Fruit fly (Drosophila melanogaster) whole organism, embryonic: Measurements from ENCODE around the gene ebi.

Experiments
- ATbp ChIP-seq: fragments of 200-800 bp; sonication (Bioruptor generic); optimal IDR thresholded peaks from 2 replicates; lab custom pipeline; 2017; ENCODE audit warnings: missing biosample characterization, mild to moderate bottlenecking, missing genetic modification characterization, missing genetic modification reagents
- B-H2 ChIP-seq: fragments of 200-800 bp; sonication (Bioruptor generic); optimal IDR thresholded peaks from 2 replicates; lab custom pipeline; 2018; ENCODE audit warnings: missing biosample characterization, mild to moderate bottlenecking, missing genetic modification characterization
- CG10979 ChIP-seq: fragments of 200-800 bp; sonication (Bioruptor generic); optimal IDR thresholded peaks from 2 replicates; lab custom pipeline; 2018; ENCODE audit warnings: missing biosample characterization, mild to moderate bottlenecking, missing genetic modification characterization, moderate library complexity
- CG11247 ChIP-seq: fragments of 200-800 bp; sonication (Bioruptor generic); IDR thresholded peaks from 2 replicates; pipeline ENCODE4 v1.3.6; 2022; ENCODE audit warnings: missing biosample characterization, missing genetic modification characterization
- CG12155 ChIP-seq: fragments of 200-800 bp; sonication (Bioruptor generic); optimal IDR thresholded peaks from 3 replicates; lab custom pipeline; 2016; ENCODE audit warnings: missing biosample characterization, missing genetic modification characterization
- CG15011 ChIP-seq: fragments of 200-800 bp; sonication (Bioruptor generic); optimal IDR thresholded peaks from 3 replicates; lab custom pipeline; 2018; ENCODE audit warnings: missing biosample characterization, mild to moderate bottlenecking, missing genetic modification characterization
- CG15514 ChIP-seq: fragments of 200-800 bp; sonication (Bioruptor generic); optimal IDR thresholded peaks from 3 replicates; lab custom pipeline; 2017; ENCODE audit warnings: missing biosample characterization, missing genetic modification characterization, mild to moderate bottlenecking, moderate library complexity, missing genetic modification reagents
- CG15696 ChIP-seq: fragments of 200-800 bp; sonication (Bioruptor generic); optimal IDR thresholded peaks from 2 replicates; lab custom pipeline; 2019; ENCODE audit warnings: missing biosample characterization, mild to moderate bottlenecking, missing genetic modification characterization, moderate library complexity
- CG17612 ChIP-seq: fragments of 200-800 bp; sonication (Bioruptor generic); IDR thresholded peaks from 2 replicates; pipeline ENCODE4 v1.3.6; 2022; ENCODE audit warnings: missing biosample characterization, missing genetic modification characterization
- CG17829 ChIP-seq: fragments of 200-800 bp; optimal IDR thresholded peaks from 2 replicates; lab custom pipeline; 2019; ENCODE audit warnings: missing biosample characterization, mild to moderate bottlenecking, missing genetic modification characterization, moderate library complexity
- CG18599 ChIP-seq: fragments of 200-800 bp; sonication (Bioruptor generic); optimal IDR thresholded peaks from 3 replicates; lab custom pipeline; 2017; ENCODE audit warnings: missing biosample characterization, missing genetic modification characterization, mild to moderate bottlenecking, moderate library complexity, missing genetic modification reagents
- CG30020 ChIP-seq: fragments of 200-800 bp; optimal IDR thresholded peaks from 2 replicates; lab custom pipeline; 2019; ENCODE audit warnings: missing biosample characterization, mild to moderate bottlenecking, missing genetic modification characterization, moderate library complexity
- CG4707 ChIP-seq: fragments of 200-800 bp; sonication (Bioruptor generic); optimal IDR thresholded peaks from 2 replicates; lab custom pipeline; 2018; ENCODE audit warnings: missing biosample characterization, mild to moderate bottlenecking, missing genetic modification characterization, moderate library complexity
- CG4730 ChIP-seq: fragments of 200-800 bp; sonication (Bioruptor generic); IDR thresholded peaks from 2 replicates; pipeline ENCODE4 v1.3.6; 2022; ENCODE audit warnings: missing biosample characterization, missing genetic modification characterization
- CG5180 ChIP-seq: fragments of 200-800 bp; sonication (Bioruptor generic); optimal IDR thresholded peaks from 3 replicates; lab custom pipeline; 2017; ENCODE audit warnings: missing biosample characterization, missing genetic modification characterization, mild to moderate bottlenecking, moderate library complexity, missing genetic modification reagents
- CG5245 ChIP-seq: fragments of 200-800 bp; sonication (Bioruptor generic); optimal IDR thresholded peaks from 3 replicates; lab custom pipeline; 2016; ENCODE audit warnings: missing biosample characterization, missing genetic modification characterization
- CG8089 ChIP-seq: fragments of 200-800 bp; sonication (Bioruptor generic); optimal IDR thresholded peaks from 3 replicates; lab custom pipeline; 2016; ENCODE audit warnings: missing biosample characterization, missing genetic modification characterization
- CG9437 ChIP-seq: fragments of 200-800 bp; sonication (Bioruptor generic); optimal IDR thresholded peaks from 2 replicates; lab custom pipeline; 2018; ENCODE audit warnings: missing biosample characterization, mild to moderate bottlenecking, missing genetic modification characterization
- CG9932 ChIP-seq: fragments of 200-800 bp; sonication (Bioruptor generic); IDR thresholded peaks from 2 replicates; pipeline ENCODE4 v1.3.6; 2022; ENCODE audit warnings: missing biosample characterization, missing genetic modification characterization
- Chrac-16 ChIP-seq: fragments of 200-800 bp; sonication (Bioruptor generic); optimal IDR thresholded peaks from 3 replicates; lab custom pipeline; 2016; ENCODE audit warnings: missing biosample characterization, missing genetic modification characterization
- CoRest ChIP-seq: fragments of 200-800 bp; sonication (Bioruptor generic); optimal IDR thresholded peaks from 3 replicates; lab custom pipeline; 2018; ENCODE audit warnings: missing biosample characterization, mild to moderate bottlenecking, missing genetic modification characterization, moderate library complexity
- Deaf1 ChIP-seq: fragments of 200-800 bp; optimal IDR thresholded peaks from 3 replicates; lab custom pipeline; 2019; ENCODE audit warnings: missing biosample characterization, mild to moderate bottlenecking, missing genetic modification characterization, moderate library complexity
- Dip3 ChIP-seq: fragments of 200-800 bp; sonication (Bioruptor generic); optimal IDR thresholded peaks from 3 replicates; lab custom pipeline; 2016; ENCODE audit warnings: missing biosample characterization, missing genetic modification characterization
- Ets97D ChIP-seq: fragments of 200-800 bp; sonication (Bioruptor generic); optimal IDR thresholded peaks from 3 replicates; lab custom pipeline; 2016; ENCODE audit warnings: missing biosample characterization, missing genetic modification characterization
- Fer1 ChIP-seq: fragments of 200-800 bp; sonication (Bioruptor generic); optimal IDR thresholded peaks from 2 replicates; lab custom pipeline; 2017; ENCODE audit warnings: missing biosample characterization, mild to moderate bottlenecking, missing genetic modification characterization
- Fer3 ChIP-seq: fragments of 200-800 bp; sonication (Bioruptor generic); optimal IDR thresholded peaks from 2 replicates; lab custom pipeline; 2018; ENCODE audit warnings: missing biosample characterization, mild to moderate bottlenecking, missing genetic modification characterization, moderate library complexity
- HLH4C ChIP-seq: fragments of 200-800 bp; sonication (Bioruptor generic); IDR thresholded peaks from 3 replicates; pipeline ENCODE4 v1.3.6; 2022; ENCODE audit warnings: missing biosample characterization, missing genetic modification characterization; ENCODE audit not compliant: partially characterized antibody
- HmgD ChIP-seq: fragments of 200-800 bp; sonication (Bioruptor generic); optimal IDR thresholded peaks from 3 replicates; lab custom pipeline; 2016; ENCODE audit warnings: missing biosample characterization, missing genetic modification characterization
- Med ChIP-seq: fragments of 200-800 bp; sonication (Bioruptor generic); peaks from one replicate; lab custom pipeline; 2016; ENCODE audit warnings: missing biosample characterization, missing genetic modification characterization, mild to moderate bottlenecking, inconsistent platforms, moderate library complexity
- NC2α ChIP-seq: fragments of 200-800 bp; sonication (Bioruptor generic); optimal IDR thresholded peaks from 2 replicates; lab custom pipeline; 2016; ENCODE audit warnings: missing biosample characterization, missing genetic modification characterization
- Nf-YB ChIP-seq: fragments of 200-800 bp; sonication (Bioruptor generic); optimal IDR thresholded peaks from 3 replicates; lab custom pipeline; 2019; ENCODE audit warnings: missing biosample characterization, mild to moderate bottlenecking, missing genetic modification characterization, moderate library complexity
- Rfx ChIP-seq: fragments of 200-800 bp; sonication (Bioruptor generic); IDR thresholded peaks from 2 replicates; pipeline ENCODE4 v1.3.6; 2022; ENCODE audit warnings: missing biosample characterization, missing genetic modification characterization
- abd-A ChIP-seq: fragments of 200-800 bp; sonication (Bioruptor generic); optimal IDR thresholded peaks from 3 replicates; lab custom pipeline; 2019; ENCODE audit warnings: missing biosample characterization, mild to moderate bottlenecking, missing genetic modification characterization, moderate library complexity
- ac ChIP-seq: fragments of 200-800 bp; sonication (Bioruptor generic); optimal IDR thresholded peaks from 3 replicates; lab custom pipeline; 2017; ENCODE audit warnings: missing biosample characterization, mild to moderate bottlenecking, missing genetic modification characterization
- amos ChIP-seq: fragments of 200-800 bp; sonication (Bioruptor generic); IDR thresholded peaks from 2 replicates; pipeline ENCODE4 v1.3.6; 2022; ENCODE audit warnings: missing biosample characterization, missing genetic modification characterization; ENCODE audit not compliant: partially characterized antibody
- bab2 ChIP-seq: fragments of 200-800 bp; sonication (Bioruptor generic); optimal IDR thresholded peaks from 2 replicates; lab custom pipeline; 2016; ENCODE audit warnings: missing biosample characterization, missing genetic modification characterization
- dpn ChIP-seq, 2 experiments: fragments of 200-800 bp; sonication (Bioruptor generic); optimal IDR thresholded peaks; 3 replicates each; lab custom pipeline; 2016; ENCODE audit warnings: missing biosample characterization in 2 of 2, missing genetic modification characterization in 2 of 2
- fd3F ChIP-seq: fragments of 200-800 bp; sonication (Bioruptor generic); optimal IDR thresholded peaks from 2 replicates; lab custom pipeline; 2018; ENCODE audit warnings: missing biosample characterization, mild to moderate bottlenecking, missing genetic modification characterization, moderate library complexity
- grau ChIP-seq: fragments of 200-800 bp; optimal IDR thresholded peaks from 3 replicates; lab custom pipeline; 2019; ENCODE audit warnings: missing biosample characterization, mild to moderate bottlenecking, missing genetic modification characterization, moderate library complexity
- hkb ChIP-seq, 2 experiments: fragments of 200-800 bp in 1 of 2; fragments of >200 bp in 1 of 2; sonication (Bioruptor generic) in 1 of 2; IDR thresholded peaks in 1 of 2; optimal IDR thresholded peaks in 1 of 2; 2 replicates each; pipeline versions ENCODE4 v1.3.6 to Lab custom; 2017 to 2022; ENCODE audit warnings: missing biosample characterization in 1 of 2, missing genetic modification characterization in 1 of 2
- nerfin-1 ChIP-seq: fragments of 200-800 bp; sonication (Bioruptor generic); optimal IDR thresholded peaks from 3 replicates; lab custom pipeline; 2019; ENCODE audit warnings: missing biosample characterization, mild to moderate bottlenecking, missing genetic modification characterization, moderate library complexity
- otp ChIP-seq: fragments of 200-800 bp; sonication (Bioruptor generic); IDR thresholded peaks from 3 replicates; pipeline ENCODE4, ENCODE4 v1.3.6; 2022; ENCODE audit warnings: missing biosample characterization, missing genetic modification characterization
- pb ChIP-seq: fragments of 200-800 bp; sonication (Bioruptor generic); optimal IDR thresholded peaks from 3 replicates; lab custom pipeline; 2016; ENCODE audit warnings: missing biosample characterization, missing genetic modification characterization
- phol ChIP-seq: fragments of 200-800 bp; sonication (Bioruptor generic); optimal IDR thresholded peaks from 3 replicates; lab custom pipeline; 2018; ENCODE audit warnings: missing biosample characterization, mild to moderate bottlenecking, missing genetic modification characterization, moderate library complexity
- pita ChIP-seq: fragments of 200-800 bp; sonication (Bioruptor generic); optimal IDR thresholded peaks from 2 replicates; lab custom pipeline; 2017; ENCODE audit warnings: missing biosample characterization, mild to moderate bottlenecking, missing genetic modification characterization
- prd ChIP-seq, 3 experiments: fragments of >200 bp in 2 of 3; fragments of 200-800 bp in 1 of 3; sonication (Bioruptor generic) in 1 of 3; optimal IDR thresholded peaks in 2 of 3; IDR thresholded peaks in 1 of 3; 2 replicates in 2 of 3; 3 replicates in 1 of 3; pipeline versions ENCODE4 v1.3.6 to Lab custom; 2017 to 2022; ENCODE audit warnings: missing biosample characterization in 1 of 3, missing genetic modification characterization in 1 of 3
- pros ChIP-seq: fragments of 200-800 bp; sonication (Bioruptor generic); optimal IDR thresholded peaks from 3 replicates; lab custom pipeline; 2019; ENCODE audit warnings: missing biosample characterization, mild to moderate bottlenecking, missing genetic modification characterization, moderate library complexity
- sna ChIP-seq: fragments of 200-800 bp; sonication (Bioruptor generic); IDR thresholded peaks from 2 replicates; pipeline ENCODE4 v1.3.6; 2022; ENCODE audit warnings: missing biosample characterization, missing genetic modification characterization; ENCODE audit not compliant: partially characterized antibody
- toy ChIP-seq: fragments of 200-800 bp; sonication (Bioruptor generic); IDR thresholded peaks from 2 replicates; pipeline ENCODE4 v1.3.6; 2022; ENCODE audit warnings: missing biosample characterization, missing genetic modification characterization
- tup ChIP-seq: fragments of 200-800 bp; sonication (Bioruptor generic); optimal IDR thresholded peaks from 2 replicates; lab custom pipeline; 2016; ENCODE audit warnings: missing biosample characterization, mild to moderate bottlenecking, missing genetic modification characterization, moderate library complexity

ebi gene

DNA sequence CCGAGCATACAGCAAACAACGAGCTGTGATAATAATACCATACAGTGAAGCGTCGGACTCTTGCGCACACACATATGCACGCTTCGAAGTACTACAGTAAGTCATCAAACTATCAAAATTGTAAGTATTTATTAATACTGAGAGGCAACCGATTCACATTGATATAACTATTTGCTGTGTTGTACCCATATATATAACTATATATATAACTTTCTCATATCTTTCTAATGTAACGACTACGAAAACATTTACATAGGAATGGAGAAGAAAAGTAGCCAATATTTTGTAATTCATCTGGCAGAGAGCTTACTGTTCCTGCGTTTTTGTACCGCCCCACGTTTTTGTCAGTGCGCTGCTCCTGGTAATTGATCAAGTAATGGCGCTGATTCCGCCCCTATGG is 1.9 kb upstream of the ebi start (continued):
- TF ChIP-seq Fer3 (tag; lab: Kevin White, UChicago) (peak; percentile 38), prd (optimal IDR thresholded peaks at IDR 0.05; lab: Kevin White, UChicago) (no peak), prd (GFP tag; IDR thresholded peaks at IDR 0.05; lab: Robert Waterston, UW) (no peak), Dip3 (no peak), CG17612 (no peak), CG9932 (GFP tag; lab: Robert Waterston, UW) (no peak), toy (GFP tag; lab: Robert Waterston, UW) (no peak), pros (GFP tag; lab: Kevin White, UChicago) (no peak), Med (GFP tag; lab: Kevin White, UChicago) (peak; percentile 56), nerfin-1 (tag; lab: Kevin White, UChicago) (no peak), CG15514 (peak; percentile 7), otp (no peak), Fer1 (peak; percentile 52), Deaf1 (tag; lab: Kevin White, UChicago) (no peak), amos (GFP tag; lab: Robert Waterston, UW) (no peak), CG15696 (tag; lab: Kevin White, UChicago) (no peak), bab2 (GFP tag; lab: Kevin White, UChicago) (no peak), CG11247 (GFP tag; lab: Robert Waterston, UW) (peak; percentile 44; the same call in 1 of the 2 replicates), CG17829 (tag; lab: Kevin White, UChicago) (peak; percentile 3), HmgD (GFP tag; lab: Kevin White, UChicago) (no peak), CG30020 (tag; lab: Kevin White, UChicago) (no peak), CG12155 (peak; percentile 24), HLH4C (GFP tag; lab: Robert Waterston, UW) (no peak), B-H2 (GFP tag; lab: Kevin White, UChicago) (no peak), phol (tag; lab: Kevin White, UChicago) (peak; percentile 30), Ets97D (no peak), pb (GFP tag; lab: Kevin White, UChicago) (no peak), CG10979 (no peak), CG5180 (GFP tag; lab: Kevin White, UChicago) (no peak), Chrac-16 (GFP tag; lab: Kevin White, UChicago) (no peak), Rfx (GFP tag; lab: Robert Waterston, UW) (no peak), NC2α (GFP tag; lab: Kevin White, UChicago) (no peak), hkb (optimal IDR thresholded peaks at IDR 0.05; lab: Kevin White, UChicago) (no peak), hkb (GFP tag; IDR thresholded peaks at IDR 0.05; lab: Robert Waterston, UW) (no peak), grau (tag; lab: Kevin White, UChicago) (peak; percentile 92), CG5245 (GFP tag; lab: Kevin White, UChicago) (no peak), abd-A (tag; lab: Kevin White, UChicago) (no peak), CG4707 (no peak), ac (GFP tag; lab: Kevin White, UChicago) (no peak), Nf-YB (no peak), sna (GFP tag; lab: Robert Waterston, UW) (no peak), dpn (GFP tag; optimal IDR thresholded peaks at IDR 0.05; lab: Kevin White, UChicago) (no peak), CoRest (no peak), CG15011 (no peak), tup (peak; percentile 11), ATbp (GFP tag; lab: Kevin White, UChicago) (no peak), fd3F (no peak), CG9437 (no peak), CG8089 (no peak), CG4730 (no peak), CG18599 (GFP tag; lab: Kevin White, UChicago) (peak; percentile 78), pita (GFP tag; lab: Kevin White, UChicago) (no peak)
